Worm (Caenorhabditis elegans): ENCODE data around the gene F13E9.11.

- no peak for TF ChIP-seq him-1 (tag; optimal IDR thresholded peaks at IDR 0.05)
- no peak for TF ChIP-seq W03F9.2 (tag; optimal IDR thresholded peaks at IDR 0.05)
Observed at ce11 chrIV:10819049-10819448, 49.9 kb downstream of the F13E9.11 start.

Data from whole organism, L4/young adult.